Worm (Caenorhabditis elegans): ENCODE results near the gene F54D11.4.

Gene F54D11.4

ce11 chrV:4599225-4599624 is 16.7 kb upstream of the F54D11.4 start:
- TF ChIP-seq ztf-23 (GFP tag; IDR thresholded peaks at IDR 0.05) (no peak), med-1 (GFP tag; optimal IDR thresholded peaks at IDR 0.05; ENCODE audit: insufficient read depth) (no peak)

DNA sequence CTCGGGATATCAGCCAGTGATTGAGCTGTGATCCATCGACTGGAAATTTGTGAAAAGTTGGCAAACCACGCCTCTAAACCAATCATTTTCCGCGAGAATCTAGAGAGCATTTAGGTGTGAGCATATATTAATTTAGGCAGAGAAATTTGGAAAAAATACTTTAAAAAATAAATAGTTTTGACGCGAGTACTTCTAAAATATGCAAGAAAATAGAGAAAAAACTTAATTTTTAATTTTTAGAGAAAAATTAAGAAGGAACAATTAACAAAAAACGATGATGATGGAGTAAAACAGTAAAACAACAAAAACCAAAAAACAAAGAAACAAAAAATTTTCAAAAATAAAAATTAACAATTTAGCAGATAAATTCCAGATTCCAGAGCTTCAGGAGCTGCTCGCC is 9.1 kb upstream of the F54D11.4 start, which contains the start of gene txt-6:
TSS of gene txt-6 (minus strand) at position 101 of the 400 bp plus-strand sequence.
- TF ChIP-seq cog-1 (tag; optimal IDR thresholded peaks at IDR 0.05) (no peak), T22C8.4 (GFP tag; IDR thresholded peaks at IDR 0.05) (no peak), ztf-29 (GFP tag; IDR thresholded peaks at IDR 0.05) (no peak), ztf-23 (GFP tag; IDR thresholded peaks at IDR 0.05) (no peak), med-1 (GFP tag; optimal IDR thresholded peaks at IDR 0.05; ENCODE audit: insufficient read depth) (no peak), tab-1 (GFP tag; IDR thresholded peaks at IDR 0.05) (no peak), ref-1 (GFP tag; conservative IDR thresholded peaks at IDR 0.05) (no peak), klf-2 (GFP tag; conservative IDR thresholded peaks at IDR 0.05) (no peak), flt-1 (GFP tag; IDR thresholded peaks at IDR 0.05) (no peak)

DNA sequence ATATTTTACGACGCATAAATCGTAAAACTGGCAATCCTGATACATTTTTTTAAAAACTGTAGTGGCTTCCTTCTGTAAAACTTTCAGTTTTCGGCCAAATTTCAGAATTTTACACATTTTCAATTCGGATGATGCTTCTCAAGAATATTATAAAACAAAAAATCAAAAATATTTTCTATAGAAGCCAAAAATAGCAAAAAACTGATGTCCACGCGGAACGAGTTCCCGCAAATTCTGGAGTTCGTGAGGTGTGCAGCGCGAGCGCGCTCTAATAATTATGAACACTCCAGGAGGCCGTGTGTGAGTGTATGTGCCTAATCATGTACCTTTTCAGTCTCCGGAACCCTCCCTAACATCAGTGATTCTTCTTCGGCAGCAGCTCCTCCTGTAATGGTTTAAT is 1.3 kb downstream of the F54D11.4 start, which contains the start of gene sumv-2:
TSS of gene sumv-2 (plus strand) at position 301 of the 400 bp plus-strand sequence.
- TF ChIP-seq T22C8.4 (GFP tag; IDR thresholded peaks at IDR 0.05) (no peak), klf-2 (GFP tag; conservative IDR thresholded peaks at IDR 0.05) (no peak), ref-1 (GFP tag; conservative IDR thresholded peaks at IDR 0.05) (no peak), ztf-23 (GFP tag; IDR thresholded peaks at IDR 0.05) (no peak), ztf-29 (GFP tag; IDR thresholded peaks at IDR 0.05) (no peak), med-1 (GFP tag; optimal IDR thresholded peaks at IDR 0.05; ENCODE audit: insufficient read depth) (no peak), flt-1 (GFP tag; IDR thresholded peaks at IDR 0.05) (no peak), cog-1 (tag; optimal IDR thresholded peaks at IDR 0.05) (no peak), tab-1 (GFP tag; IDR thresholded peaks at IDR 0.05) (no peak)

DNA sequence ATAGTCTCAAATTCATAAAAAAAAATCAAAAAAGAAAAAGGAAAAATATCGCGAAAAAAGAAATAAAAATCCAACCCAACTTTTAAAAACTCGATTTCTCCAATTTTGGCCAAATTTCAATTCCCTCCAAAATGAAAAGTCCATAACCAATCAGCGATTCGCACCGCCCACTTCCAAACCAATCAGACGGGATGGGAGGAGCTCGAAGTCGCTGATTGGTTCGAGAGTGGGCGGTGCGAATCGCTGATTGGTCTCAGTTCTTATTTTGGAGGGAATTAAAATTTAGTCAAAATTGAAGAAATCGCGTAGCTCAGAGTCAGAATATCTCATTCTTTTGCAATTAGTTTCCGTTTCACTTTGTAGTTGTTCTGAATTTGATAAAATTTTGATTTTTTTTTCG is 7.6 kb downstream of the F54D11.4 start:
- TF ChIP-seq klf-2 (GFP tag; conservative IDR thresholded peaks at IDR 0.05) (no peak), cog-1 (tag; optimal IDR thresholded peaks at IDR 0.05) (no peak), T22C8.4 (GFP tag; IDR thresholded peaks at IDR 0.05) (no peak), ztf-23 (GFP tag; IDR thresholded peaks at IDR 0.05) (no peak), tab-1 (GFP tag; IDR thresholded peaks at IDR 0.05) (no peak), med-1 (GFP tag; optimal IDR thresholded peaks at IDR 0.05; ENCODE audit: insufficient read depth) (no peak), ref-1 (GFP tag; conservative IDR thresholded peaks at IDR 0.05) (no peak), ztf-29 (GFP tag; IDR thresholded peaks at IDR 0.05) (no peak), flt-1 (GFP tag; IDR thresholded peaks at IDR 0.05) (no peak)

DNA sequence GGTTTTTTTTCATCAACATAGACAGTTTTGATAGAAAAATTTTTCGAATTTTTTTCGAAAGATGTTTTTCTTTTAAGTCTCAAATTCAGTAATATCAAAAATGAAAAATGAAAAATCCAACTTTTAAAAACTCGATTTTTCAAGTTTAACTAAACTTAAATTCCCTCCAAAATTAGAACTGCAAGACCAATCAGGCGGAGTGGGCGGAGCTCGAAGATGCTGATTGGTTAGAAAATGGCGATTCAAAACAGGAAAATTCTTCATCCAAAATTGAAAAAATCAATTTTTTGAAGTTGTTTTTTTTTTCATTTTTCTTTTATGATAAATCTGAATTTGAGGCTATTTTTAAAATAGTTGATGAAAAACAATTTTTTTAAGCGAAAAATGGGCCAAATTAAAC is 8.8 kb downstream of the F54D11.4 start:
- no peak for TF ChIP-seq ztf-23 (GFP tag; IDR thresholded peaks at IDR 0.05)
- TF ChIP-seq ref-1 (GFP tag; conservative IDR thresholded peaks at IDR 0.05) = no peak
- TF ChIP-seq med-1 (GFP tag; optimal IDR thresholded peaks at IDR 0.05; ENCODE audit: insufficient read depth) = no peak
- no peak for TF ChIP-seq cog-1 (tag; optimal IDR thresholded peaks at IDR 0.05)
- no peak for TF ChIP-seq tab-1 (GFP tag; IDR thresholded peaks at IDR 0.05)
- TF ChIP-seq ztf-29 (GFP tag; IDR thresholded peaks at IDR 0.05) = no peak
- TF ChIP-seq T22C8.4 (GFP tag; IDR thresholded peaks at IDR 0.05) = no peak
- no peak for TF ChIP-seq klf-2 (GFP tag; conservative IDR thresholded peaks at IDR 0.05)
- no peak for TF ChIP-seq flt-1 (GFP tag; IDR thresholded peaks at IDR 0.05)

DNA sequence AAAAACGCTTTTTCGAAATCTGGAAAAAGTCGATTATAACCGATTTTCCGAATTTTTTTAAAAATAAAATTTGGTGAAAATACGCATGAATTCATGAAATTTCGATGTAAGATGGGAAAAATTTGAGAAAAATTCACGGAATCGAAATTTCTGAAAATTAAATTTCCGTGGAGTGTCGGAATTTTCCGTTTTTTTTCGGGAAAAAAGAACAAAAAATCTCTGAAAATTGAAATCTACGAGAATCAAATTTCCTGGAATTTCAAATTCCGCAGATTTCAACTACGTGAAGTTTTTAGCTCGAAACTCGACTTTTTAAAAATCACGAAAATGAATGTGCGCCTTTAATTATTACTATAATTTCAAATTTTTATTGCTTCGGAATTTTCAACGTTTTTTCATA is 10.4 kb downstream of the F54D11.4 start:
- TF ChIP-seq klf-2 (GFP tag; conservative IDR thresholded peaks at IDR 0.05) (no peak), ztf-29 (GFP tag; IDR thresholded peaks at IDR 0.05) (no peak), med-1 (GFP tag; optimal IDR thresholded peaks at IDR 0.05; ENCODE audit: insufficient read depth) (no peak), flt-1 (GFP tag; IDR thresholded peaks at IDR 0.05) (no peak), T22C8.4 (GFP tag; IDR thresholded peaks at IDR 0.05) (no peak), ztf-23 (GFP tag; IDR thresholded peaks at IDR 0.05) (no peak), ref-1 (GFP tag; conservative IDR thresholded peaks at IDR 0.05) (no peak), tab-1 (GFP tag; IDR thresholded peaks at IDR 0.05) (no peak), cog-1 (tag; optimal IDR thresholded peaks at IDR 0.05) (no peak)

DNA sequence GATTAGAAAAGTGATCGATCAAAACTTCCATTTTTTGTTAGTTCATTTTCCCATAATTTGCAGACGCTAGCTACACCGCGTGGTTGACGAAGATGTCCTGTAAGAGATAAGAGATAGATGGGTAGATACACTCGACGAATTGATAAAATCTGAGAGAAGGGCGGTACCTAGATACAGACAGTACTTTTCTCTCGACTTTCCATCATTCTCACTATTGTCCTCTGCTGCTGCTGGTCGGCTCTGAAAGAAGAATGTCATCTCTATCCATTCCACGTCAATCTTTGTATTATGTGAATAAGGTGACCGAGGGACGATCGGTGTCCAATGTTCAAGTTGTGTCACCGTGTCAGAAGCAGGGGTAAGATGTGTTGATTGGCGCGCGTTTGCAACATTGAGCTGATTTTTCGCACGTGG is 12.6 kb downstream of the F54D11.4 start, which contains the start of gene pmt-2:
TSS of gene pmt-2 (plus strand) at position 64 of the 414 bp plus-strand sequence.
- TF ChIP-seq ztf-29 (GFP tag; IDR thresholded peaks at IDR 0.05) (no peak), tab-1 (GFP tag; IDR thresholded peaks at IDR 0.05) (no peak), ref-1 (GFP tag; conservative IDR thresholded peaks at IDR 0.05) (no peak), med-1 (GFP tag; optimal IDR thresholded peaks at IDR 0.05; ENCODE audit: insufficient read depth) (no peak), T22C8.4 (GFP tag; IDR thresholded peaks at IDR 0.05) (no peak), flt-1 (GFP tag; IDR thresholded peaks at IDR 0.05) (no peak), cog-1 (tag; optimal IDR thresholded peaks at IDR 0.05) (no peak), ztf-23 (GFP tag; IDR thresholded peaks at IDR 0.05) (no peak), klf-2 (GFP tag; conservative IDR thresholded peaks at IDR 0.05) (no peak)

ce11 chrV:4630267-4630666 is 14.3 kb downstream of the F54D11.4 start:
- TF ChIP-seq T22C8.4 (GFP tag; IDR thresholded peaks at IDR 0.05) = no peak
- TF ChIP-seq cog-1 (tag; optimal IDR thresholded peaks at IDR 0.05) = no peak
- TF ChIP-seq klf-2 (GFP tag; conservative IDR thresholded peaks at IDR 0.05) = no peak
- no peak for TF ChIP-seq ztf-23 (GFP tag; IDR thresholded peaks at IDR 0.05)
- no peak for TF ChIP-seq ztf-29 (GFP tag; IDR thresholded peaks at IDR 0.05)
- no peak for TF ChIP-seq flt-1 (GFP tag; IDR thresholded peaks at IDR 0.05)
- no peak for TF ChIP-seq tab-1 (GFP tag; IDR thresholded peaks at IDR 0.05)
- no peak for TF ChIP-seq med-1 (GFP tag; optimal IDR thresholded peaks at IDR 0.05; ENCODE audit: insufficient read depth)
- TF ChIP-seq ref-1 (GFP tag; conservative IDR thresholded peaks at IDR 0.05) = no peak

DNA sequence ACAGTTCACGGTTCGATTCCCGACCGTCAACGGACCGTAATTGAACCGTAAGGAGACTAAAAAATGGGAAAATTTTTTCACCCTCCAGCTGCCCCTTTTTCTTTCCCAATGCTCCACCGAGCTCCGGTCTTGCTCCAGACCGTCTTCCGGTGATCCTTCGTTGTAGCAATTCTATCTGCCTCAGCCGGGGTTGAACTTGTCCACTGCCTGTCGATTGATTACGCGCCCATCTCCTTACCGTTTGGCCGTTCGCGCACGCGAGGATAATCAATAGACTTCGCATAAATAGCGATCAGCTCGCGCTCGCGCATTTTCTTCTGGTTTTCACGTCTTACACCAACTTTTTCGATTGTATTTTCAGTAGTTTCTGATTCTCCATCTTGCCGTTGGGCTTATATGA is 16.9 kb downstream of the F54D11.4 start:
- TF ChIP-seq tab-1 (GFP tag; IDR thresholded peaks at IDR 0.05) = peak; percentile 58; the same call in 1 of the 2 replicates

ce11 chrV:4637153-4637552 is 21.2 kb downstream of the F54D11.4 start:
- TF ChIP-seq med-1 (GFP tag; optimal IDR thresholded peaks at IDR 0.05; ENCODE audit: insufficient read depth) = no peak
- TF ChIP-seq ztf-23 (GFP tag; IDR thresholded peaks at IDR 0.05) = no peak
- no peak for TF ChIP-seq T22C8.4 (GFP tag; IDR thresholded peaks at IDR 0.05)
- no peak for TF ChIP-seq klf-2 (GFP tag; conservative IDR thresholded peaks at IDR 0.05)
- TF ChIP-seq ref-1 (GFP tag; conservative IDR thresholded peaks at IDR 0.05) = no peak
- TF ChIP-seq cog-1 (tag; optimal IDR thresholded peaks at IDR 0.05) = no peak
- no peak for TF ChIP-seq ztf-29 (GFP tag; IDR thresholded peaks at IDR 0.05)
- no peak for TF ChIP-seq flt-1 (GFP tag; IDR thresholded peaks at IDR 0.05)
- no peak for TF ChIP-seq tab-1 (GFP tag; IDR thresholded peaks at IDR 0.05)

Data from whole organism, midembryonic.